Worm (Caenorhabditis elegans): ENCODE data around the gene K10H10.6.

- TF ChIP-seq che-1 (tag; optimal IDR thresholded peaks at IDR 0.05): no peak
- no peak for TF ChIP-seq C08G9.2 (tag; optimal IDR thresholded peaks at IDR 0.05)
- TF ChIP-seq ceh-24 (tag; optimal IDR thresholded peaks at IDR 0.05): no peak
Measured at ce11 chrII:14494464-14494863, 8.6 kb upstream of the K10H10.6 start.

Measured in whole organism, late embryonic.